Worm (Caenorhabditis elegans) whole organism, young adult: ENCODE measurements around the gene egas-1.
A peak's percentile ranks its signal among the peaks of the same experiment; 100 is the strongest.

Experiments used
- F23B12.7 ChIP-seq: sonication (generic microtip); optimal IDR thresholded peaks from 2 replicates; lab custom pipeline; 2017; ENCODE audit warnings: missing genetic modification characterization, mild to moderate bottlenecking, missing compliant biosample characterization, antibody characterized with exemption, moderate library complexity; ENCODE audit not compliant: insufficient read depth
- F37B4.10 ChIP-seq: fragments of 200-800 bp; sonication (Bioruptor generic); IDR thresholded peaks from 2 replicates; pipeline ENCODE4 v1.3.6; 2022; ENCODE audit warnings: missing genetic modification characterization, missing compliant biosample characterization
- K12H6.12 ChIP-seq: fragments of 200-800 bp; sonication (Bioruptor generic); optimal IDR thresholded peaks from 2 replicates; lab custom pipeline; 2018; ENCODE audit warnings: mild to moderate bottlenecking, missing genetic modification characterization, missing compliant biosample characterization
- Y79H2A.3 ChIP-seq: fragments of 200-800 bp; sonication (Bioruptor generic); conservative IDR thresholded peaks from 2 replicates; pipeline ENCODE4 v1.3.6; 2022; ENCODE audit warnings: missing genetic modification reagents, missing genetic modification characterization, missing compliant biosample characterization
- ZK185.1 ChIP-seq: sonication (generic microtip); optimal IDR thresholded peaks from 2 replicates; lab custom pipeline; 2016; ENCODE audit warnings: mild to moderate bottlenecking, missing genetic modification characterization, missing compliant biosample characterization; ENCODE audit not compliant: poor library complexity, severe bottlenecking
- akir-1 ChIP-seq: fragments of 200-800 bp; sonication (Bioruptor generic); optimal IDR thresholded peaks from 2 replicates; lab custom pipeline; 2018; ENCODE audit warnings: mild to moderate bottlenecking, missing genetic modification characterization, moderate library complexity, missing compliant biosample characterization
- ama-1 ChIP-seq, 3 experiments: fragments of 150-350 bp in 1 of 3; sonication (generic microtip) in 2 of 3; optimal IDR thresholded peaks; 2 replicates each; lab custom pipeline; 2014 to 2018; ENCODE audit warnings: missing biosample characterization in 2 of 3, missing genetic modification characterization in 2 of 3, missing genetic modification reagents in 2 of 3
- aptf-2 ChIP-seq: fragments of 200-800 bp; sonication (Bioruptor generic); conservative IDR thresholded peaks from 2 replicates; pipeline ENCODE4 v1.3.6; 2022; ENCODE audit warnings: missing genetic modification reagents, missing genetic modification characterization, missing compliant biosample characterization
- aptf-3 ChIP-seq: fragments of 200-800 bp; sonication (Bioruptor generic); IDR thresholded peaks from 2 replicates; pipeline ENCODE4 v1.3.6; 2022; ENCODE audit warnings: missing genetic modification characterization, missing compliant biosample characterization
- atf-7 ChIP-seq: sonication (generic microtip); optimal IDR thresholded peaks from 2 replicates; lab custom pipeline; 2017; ENCODE audit warnings: mild to moderate bottlenecking, missing genetic modification characterization, missing compliant biosample characterization
- attf-3 ChIP-seq: fragments of 200-800 bp; sonication (Bioruptor generic); conservative IDR thresholded peaks from 2 replicates; pipeline ENCODE4 v1.3.6; 2022; ENCODE audit warnings: missing genetic modification reagents, missing genetic modification characterization, missing compliant biosample characterization
- bed-2 ChIP-seq: fragments of 200-800 bp; sonication (Bioruptor generic); IDR thresholded peaks from 2 replicates; pipeline ENCODE4 v1.3.6; 2022; ENCODE audit warnings: missing genetic modification reagents, missing genetic modification characterization, missing compliant biosample characterization
- cebp-1 ChIP-seq, 2 experiments: fragments of 200-800 bp in 1 of 2; sonication (Bioruptor generic) in 1 of 2; sonication (generic microtip) in 1 of 2; IDR thresholded peaks in 1 of 2; optimal IDR thresholded peaks in 1 of 2; 2 replicates each; pipeline versions ENCODE4 v1.3.6 to Lab custom; 2017 to 2022; ENCODE audit warnings: missing compliant biosample characterization in 2 of 2, missing genetic modification characterization in 2 of 2, mild to moderate bottlenecking in 1 of 2, missing genetic modification reagents in 1 of 2, moderate library complexity in 1 of 2
- ceh-40 ChIP-seq: fragments of 200-800 bp; sonication (Bioruptor generic); IDR thresholded peaks from 2 replicates; pipeline ENCODE4 v1.3.6; 2022; ENCODE audit warnings: missing genetic modification characterization, missing compliant biosample characterization
- dpff-1 ChIP-seq: sonication (generic microtip); optimal IDR thresholded peaks from 2 replicates; lab custom pipeline; 2017; ENCODE audit warnings: mild to moderate bottlenecking, missing genetic modification characterization, missing compliant biosample characterization
- efl-1 ChIP-seq: fragments of 150-350 bp; optimal IDR thresholded peaks from 2 replicates; lab custom pipeline; 2014; ENCODE audit warnings: missing biosample characterization, missing genetic modification reagents, missing genetic modification characterization
- egl-18 ChIP-seq: fragments of 200-800 bp; sonication (Bioruptor generic); IDR thresholded peaks from 2 replicates; pipeline ENCODE4 v1.3.6; 2022; ENCODE audit warnings: missing genetic modification reagents, missing genetic modification characterization, missing compliant biosample characterization
- fkh-3 ChIP-seq: sonication (generic microtip); optimal IDR thresholded peaks from 2 replicates; lab custom pipeline; 2016; ENCODE audit warnings: mild to moderate bottlenecking, missing genetic modification characterization, missing compliant biosample characterization
- him-1 ChIP-seq: sonication (generic microtip); optimal IDR thresholded peaks from 2 replicates; lab custom pipeline; 2016; ENCODE audit warnings: missing genotype, missing genetic modification reagents, missing genetic modification characterization, missing compliant biosample characterization
- hmg-20 ChIP-seq: fragments of 200-800 bp; sonication (Bioruptor generic); IDR thresholded peaks from 2 replicates; pipeline ENCODE4 v1.3.6; 2022; ENCODE audit warnings: missing genetic modification reagents, missing genetic modification characterization, missing compliant biosample characterization
- lin-40 ChIP-seq: sonication (generic microtip); optimal IDR thresholded peaks from 2 replicates; lab custom pipeline; 2016; ENCODE audit warnings: missing genetic modification characterization, mild to moderate bottlenecking, missing compliant biosample characterization, missing genotype, missing genetic modification reagents
- madf-8 ChIP-seq: fragments of 200-800 bp; sonication (Bioruptor generic); conservative IDR thresholded peaks from 2 replicates; pipeline ENCODE4 v1.3.6; 2022; ENCODE audit warnings: missing genetic modification reagents, missing genetic modification characterization, missing compliant biosample characterization
- mcd-1 ChIP-seq: fragments of 200-800 bp; sonication (Bioruptor generic); IDR thresholded peaks from 2 replicates; pipeline ENCODE4 v1.3.6; 2022; ENCODE audit warnings: missing genetic modification reagents, missing genetic modification characterization, missing compliant biosample characterization
- mxl-1 ChIP-seq: sonication (generic microtip); optimal IDR thresholded peaks from 2 replicates; lab custom pipeline; 2016; ENCODE audit warnings: missing genetic modification characterization, missing compliant biosample characterization
- nfya-2 ChIP-seq: fragments of 200-800 bp; sonication (Bioruptor generic); IDR thresholded peaks from 2 replicates; pipeline ENCODE4 v1.3.6; 2022; ENCODE audit warnings: missing genetic modification reagents, missing genetic modification characterization, missing compliant biosample characterization
- nfyb-1 ChIP-seq: fragments of 200-800 bp; sonication (Bioruptor generic); IDR thresholded peaks from 2 replicates; pipeline ENCODE4 v1.3.6; 2022; ENCODE audit warnings: missing genetic modification reagents, missing genetic modification characterization, missing compliant biosample characterization
- nhr-27 ChIP-seq: fragments of 200-800 bp; sonication (Bioruptor generic); optimal IDR thresholded peaks from 2 replicates; lab custom pipeline; 2018; ENCODE audit warnings: mild to moderate bottlenecking, missing genetic modification characterization, moderate library complexity, missing compliant biosample characterization
- nhr-90 ChIP-seq: sonication (generic microtip); optimal IDR thresholded peaks from 2 replicates; lab custom pipeline; 2016; ENCODE audit warnings: missing genotype, mild to moderate bottlenecking, missing genetic modification characterization, missing compliant biosample characterization
- rec-8 ChIP-seq, 2 experiments: sonication (generic microtip); optimal IDR thresholded peaks; 2 replicates each; lab custom pipeline; 2016; ENCODE audit warnings: mild to moderate bottlenecking in 2 of 2, missing genetic modification characterization in 2 of 2, missing genetic modification reagents in 2 of 2, missing genotype in 2 of 2, missing biosample characterization in 1 of 2, missing compliant biosample characterization in 1 of 2, moderate library complexity in 1 of 2
- sdz-38 ChIP-seq: sonication (generic microtip); optimal IDR thresholded peaks from 2 replicates; lab custom pipeline; 2016; ENCODE audit warnings: missing genotype, missing genetic modification characterization, missing compliant biosample characterization
- snpc-3.4 ChIP-seq: sonication (generic microtip); optimal IDR thresholded peaks from 2 replicates; lab custom pipeline; 2017; ENCODE audit warnings: missing genetic modification characterization, mild to moderate bottlenecking, missing compliant biosample characterization, antibody characterized with exemption, moderate library complexity, missing genotype, missing genetic modification reagents
- sptf-2 ChIP-seq: fragments of 200-800 bp; sonication (Bioruptor generic); optimal IDR thresholded peaks from 2 replicates; lab custom pipeline; 2018; ENCODE audit warnings: mild to moderate bottlenecking, missing genetic modification characterization, missing compliant biosample characterization
- tbp1 ChIP-seq: fragments of 200-800 bp; sonication (Bioruptor generic); optimal IDR thresholded peaks from 2 replicates; lab custom pipeline; 2018; ENCODE audit warnings: mild to moderate bottlenecking, missing genetic modification characterization, missing compliant biosample characterization
- unc-130 ChIP-seq: sonication (generic microtip); optimal IDR thresholded peaks from 2 replicates; lab custom pipeline; 2016; ENCODE audit warnings: missing genetic modification reagents, missing genetic modification characterization, missing compliant biosample characterization
- zfh-2 ChIP-seq: fragments of 200-800 bp; sonication (Bioruptor generic); conservative IDR thresholded peaks from 2 replicates; pipeline ENCODE4 v1.3.6; 2022; ENCODE audit warnings: missing genetic modification reagents, missing genetic modification characterization, missing compliant biosample characterization
- ztf-18 ChIP-seq: sonication (generic microtip); optimal IDR thresholded peaks from 2 replicates; lab custom pipeline; 2016; ENCODE audit warnings: missing genotype, mild to moderate bottlenecking, missing genetic modification characterization, missing compliant biosample characterization
- ztf-25 ChIP-seq: fragments of 200-800 bp; sonication (Bioruptor generic); IDR thresholded peaks from 2 replicates; pipeline ENCODE4 v1.3.6; 2022; ENCODE audit warnings: missing genetic modification reagents, missing genetic modification characterization, missing compliant biosample characterization

egas-1 gene

DNA sequence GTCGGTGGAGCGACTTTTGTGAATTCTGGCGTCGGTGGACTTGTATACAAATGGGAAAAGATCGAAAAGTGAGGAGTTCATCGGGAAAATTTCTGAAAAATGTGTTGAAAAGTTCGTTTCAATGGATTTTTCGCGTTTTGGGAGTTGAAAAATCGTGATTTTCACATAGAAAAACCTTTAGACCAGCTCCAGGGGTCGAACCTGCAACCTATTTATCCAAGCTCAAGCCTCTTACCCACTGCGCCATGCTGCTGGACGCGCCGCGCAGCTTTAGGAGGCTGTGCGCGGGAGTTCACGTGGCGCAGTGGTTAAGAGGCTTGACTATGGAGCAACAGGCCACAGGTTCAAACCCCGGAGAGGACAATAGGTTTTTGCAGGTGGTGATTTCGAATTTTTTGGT, 17.6 kb upstream of the egas-1 start, which contains the start of gene Y69H2.1:
TSS of gene Y69H2.1 (minus strand) at position 101 of the 400 bp plus-strand sequence.
- peak; percentile 48; the same call in 1 of the 2 replicates for TF ChIP-seq zfh-2 (GFP tag; lab: Robert Waterston, UW)
- TF ChIP-seq sdz-38 (tag; lab: Kevin White, UChicago), result no peak
- TF ChIP-seq K12H6.12 (tag; lab: Kevin White, UChicago), result peak; percentile 8

DNA sequence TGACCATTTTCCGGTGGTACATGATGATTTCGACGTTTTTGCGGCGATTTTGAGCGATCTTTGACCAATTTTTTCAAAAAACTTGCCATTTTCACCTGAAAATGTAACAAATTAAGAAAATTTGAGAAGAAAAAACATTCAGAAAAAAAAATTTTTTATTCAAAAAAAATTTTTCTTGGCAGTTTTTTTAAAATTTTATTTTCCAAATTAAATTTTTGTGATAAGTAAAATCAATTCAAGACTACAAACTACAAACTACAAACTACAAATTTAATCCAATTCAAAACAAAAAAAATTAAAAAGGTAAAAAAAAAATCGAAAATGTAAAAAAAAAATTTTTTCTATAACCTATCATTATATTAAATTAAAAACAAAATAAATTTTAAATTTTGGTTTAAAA, 13.3 kb upstream of the egas-1 start, which contains the start of gene Y69H2.15:
TSS of gene Y69H2.15 (minus strand) at position 101 of the 400 bp plus-strand sequence.
- TF ChIP-seq nfya-2 (no peak), F23B12.7 (tag; lab: Kevin White, UChicago) (no peak), nhr-90 (tag; lab: Kevin White, UChicago) (no peak), lin-40 (tag; lab: Kevin White, UChicago) (no peak), madf-8 (no peak), akir-1 (GFP tag; lab: Kevin White, UChicago) (no peak), ZK185.1 (tag; lab: Kevin White, UChicago) (no peak), sptf-2 (no peak), attf-3 (GFP tag; lab: Robert Waterston, UW) (no peak), nhr-27 (no peak)

DNA sequence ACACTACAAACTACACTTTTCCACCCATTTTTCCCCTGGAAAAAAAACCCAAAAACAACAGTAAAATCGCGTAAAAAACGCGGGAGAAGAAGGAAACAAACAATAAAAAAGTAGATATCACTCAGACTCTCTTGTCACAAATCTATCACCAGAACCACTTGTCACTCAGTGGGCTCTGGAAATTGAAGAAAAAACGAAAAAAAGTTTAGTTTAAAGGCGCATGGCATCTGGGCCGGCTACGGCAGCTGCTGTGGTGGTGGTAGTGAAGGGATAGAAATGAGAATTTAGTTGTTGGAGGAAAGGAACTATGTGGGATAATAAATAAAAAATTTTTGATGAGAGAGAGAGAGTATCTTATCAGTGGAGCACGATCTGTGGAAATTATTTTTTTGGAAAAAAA, 12.7 kb upstream of the egas-1 start:
- TF ChIP-seq atf-7 (tag; lab: Kevin White, UChicago) (no peak), K12H6.12 (tag; lab: Kevin White, UChicago) (peak; percentile 21)
- TF ChIP-seq, all 124 proteins: peak for 1

DNA sequence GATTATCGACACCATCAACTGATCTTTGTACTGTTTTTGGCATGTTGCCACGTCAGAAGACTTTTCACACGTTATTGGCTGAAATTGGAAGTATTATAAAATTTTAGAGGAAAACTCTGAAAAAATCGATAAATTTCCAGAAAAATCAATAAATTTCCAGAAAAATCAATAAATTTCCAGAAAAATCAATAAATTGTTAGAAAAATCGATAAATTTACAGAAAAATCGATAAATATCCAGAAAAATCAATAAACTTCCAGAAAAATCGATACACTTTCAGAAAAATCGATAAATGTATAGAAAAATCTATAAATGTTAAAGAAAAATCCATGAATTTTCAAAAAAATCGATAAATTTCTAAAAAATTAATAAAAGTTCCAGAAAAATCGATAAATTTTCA, 11.2 kb upstream of the egas-1 start:
- TF ChIP-seq snpc-3.4 (tag; lab: Kevin White, UChicago), result no peak
- no peak for TF ChIP-seq aptf-2
- no peak for TF ChIP-seq cebp-1 (GFP tag; IDR thresholded peaks at IDR 0.05; lab: Robert Waterston, UW)
- TF ChIP-seq cebp-1 (tag; optimal IDR thresholded peaks at IDR 0.05; lab: Kevin White, UChicago), result no peak
- no peak for TF ChIP-seq hmg-20 (GFP tag; lab: Robert Waterston, UW)
- no peak for TF ChIP-seq nfya-2
- TF ChIP-seq, all 124 proteins: peak for 0

DNA sequence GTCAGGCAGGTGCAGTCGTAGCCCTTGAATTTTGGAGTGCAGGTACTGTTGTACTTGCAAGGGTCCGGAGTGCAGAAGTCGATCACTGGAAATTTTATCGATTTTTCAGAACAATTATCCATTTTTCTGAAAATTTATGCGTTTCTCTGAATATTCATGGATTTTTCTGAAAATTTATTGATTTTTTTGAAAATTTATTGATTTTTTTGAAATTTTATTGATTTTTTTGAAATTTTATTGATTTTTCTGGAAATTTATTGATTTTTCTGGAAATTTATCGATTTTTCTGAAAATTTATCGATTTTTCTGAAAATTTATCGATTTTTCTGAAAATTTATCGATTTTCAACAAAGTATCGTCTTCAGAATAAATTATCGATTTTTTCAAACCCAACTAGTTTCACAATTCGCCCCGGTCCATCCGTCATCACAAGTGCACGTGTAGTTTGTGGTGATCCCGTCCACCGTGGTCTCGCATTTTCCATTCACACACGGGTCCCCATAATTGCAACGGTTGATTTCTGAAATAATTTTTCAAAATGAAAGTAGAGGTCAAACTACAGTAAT, 8.1 kb upstream of the egas-1 start:
- TF ChIP-seq fkh-3 (tag; lab: Kevin White, UChicago), result no peak
- TF ChIP-seq mcd-1, result no peak
- TF ChIP-seq ztf-18 (tag; lab: Kevin White, UChicago), result no peak
- no peak for TF ChIP-seq aptf-3 (GFP tag; lab: Robert Waterston, UW)
- no peak for TF ChIP-seq bed-2 (GFP tag; lab: Robert Waterston, UW)
- no peak for TF ChIP-seq mxl-1
- TF ChIP-seq egl-18 (GFP tag; lab: Robert Waterston, UW), result no peak
- no peak for TF ChIP-seq unc-130
- no peak for TF ChIP-seq dpff-1 (tag; lab: Kevin White, UChicago)
- TF ChIP-seq ceh-40 (GFP tag; lab: Robert Waterston, UW), result no peak
- no peak for TF ChIP-seq efl-1
- TF ChIP-seq nfyb-1, result no peak
- no peak for TF ChIP-seq ztf-25 (GFP tag; lab: Robert Waterston, UW)
- no peak for TF ChIP-seq him-1 (tag; lab: Kevin White, UChicago)
- TF ChIP-seq tbp1 (GFP tag; lab: Kevin White, UChicago), result no peak
- TF ChIP-seq rec-8 (tag; optimal IDR thresholded peaks at IDR 0.05; lab: Kevin White, UChicago), result no peak
- no peak for TF ChIP-seq ama-1 (optimal IDR thresholded peaks at IDR 0.05; lab: Kevin White, UChicago)
- no peak for TF ChIP-seq ama-1 (GFP tag; optimal IDR thresholded peaks at IDR 0.05; lab: Kevin White, UChicago)
- TF ChIP-seq Y79H2A.3 (GFP tag; lab: Robert Waterston, UW), result no peak
- no peak for TF ChIP-seq F37B4.10
